Worm (Caenorhabditis elegans): ENCODE measurements around the gene nhr-179.

Gene nhr-179

ce11 chrV:1570679-1571078 lies 48.0 kb downstream of the nhr-179 start:
- TF ChIP-seq mep-1 (tag; optimal IDR thresholded peaks at IDR 0.05) = no peak
- no peak for TF ChIP-seq ceh-62 (tag; optimal IDR thresholded peaks at IDR 0.05)
- TF ChIP-seq lir-3 (tag; optimal IDR thresholded peaks at IDR 0.05) = no peak
- no peak for TF ChIP-seq mxl-2 (GFP tag; conservative IDR thresholded peaks at IDR 0.05)
- TF ChIP-seq nhr-28 (tag; optimal IDR thresholded peaks at IDR 0.05) = no peak
- no peak for TF ChIP-seq snpc-4 (tag; optimal IDR thresholded peaks at IDR 0.05)
- no peak for TF ChIP-seq dpl-1 (GFP tag; optimal IDR thresholded peaks at IDR 0.05)
- TF ChIP-seq lsy-2 (tag; optimal IDR thresholded peaks at IDR 0.05) = no peak
- no peak for TF ChIP-seq ceh-20 (GFP tag; IDR thresholded peaks at IDR 0.05)
- no peak for TF ChIP-seq T26A8.4 (GFP tag; IDR thresholded peaks at IDR 0.05)
- TF ChIP-seq daf-12 (tag; optimal IDR thresholded peaks at IDR 0.05) = no peak
- no peak for TF ChIP-seq F44E2.7 (GFP tag; IDR thresholded peaks at IDR 0.05)
- no peak for TF ChIP-seq ceh-44 (GFP tag; IDR thresholded peaks at IDR 0.05)

DNA sequence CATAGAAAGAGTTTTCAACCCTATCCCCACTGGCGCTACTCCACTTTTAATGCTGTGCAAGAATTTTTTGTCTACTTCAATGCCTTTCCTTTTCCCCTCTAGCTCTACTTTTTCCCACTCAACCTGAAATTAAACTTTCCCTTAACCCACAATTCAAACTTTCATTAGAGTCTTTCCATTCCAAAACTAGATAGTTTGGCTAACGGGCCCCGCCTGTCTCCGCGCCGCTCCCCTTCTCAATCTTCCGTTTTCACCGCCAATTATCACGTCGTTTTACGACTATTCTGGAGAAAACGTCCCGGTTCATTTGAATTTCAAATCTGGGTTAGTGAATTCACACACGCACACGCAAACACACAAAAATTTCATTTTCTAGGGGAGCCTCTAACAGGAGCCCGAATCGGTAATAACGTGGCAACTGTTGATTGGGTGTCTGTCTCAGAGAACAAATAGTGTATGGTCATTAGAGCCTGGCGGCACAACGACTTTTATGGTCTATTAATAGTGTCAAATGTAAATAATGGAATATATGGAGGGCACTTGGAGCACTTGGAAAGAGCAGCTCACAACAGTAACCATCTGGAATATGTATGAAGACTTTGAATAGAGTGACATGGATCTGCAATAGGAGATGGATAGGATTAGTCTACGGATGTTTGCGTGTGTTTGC lies 48.8 kb downstream of the nhr-179 start:
- TF ChIP-seq nhr-77 (tag; optimal IDR thresholded peaks at IDR 0.05) = no peak
- TF ChIP-seq pqm-1 (tag; optimal IDR thresholded peaks at IDR 0.05) = no peak
- TF ChIP-seq lim-7 (GFP tag; IDR thresholded peaks at IDR 0.05) = no peak
- no peak for TF ChIP-seq hif-1 (tag; optimal IDR thresholded peaks at IDR 0.05)
- TF ChIP-seq madf-5 (GFP tag; IDR thresholded peaks at IDR 0.05) = no peak
- TF ChIP-seq skn-1 (tag; optimal IDR thresholded peaks at IDR 0.05) = no peak
- TF ChIP-seq zfp-2 (tag; optimal IDR thresholded peaks at IDR 0.05) = no peak
- peak; percentile 67 for TF ChIP-seq aha-1 (tag)
- no peak for TF ChIP-seq spr-1 (tag; optimal IDR thresholded peaks at IDR 0.05)
- TF ChIP-seq hmg-1.1 (GFP tag; IDR thresholded peaks at IDR 0.05) = no peak
- no peak for TF ChIP-seq spr-3 (GFP tag; optimal IDR thresholded peaks at IDR 0.05)
- TF ChIP-seq dmd-8 (GFP tag; IDR thresholded peaks at IDR 0.05) = no peak
- TF ChIP-seq ceh-20 (GFP tag; IDR thresholded peaks at IDR 0.05) = no peak
- no peak for TF ChIP-seq zfp-3 (GFP tag; conservative IDR thresholded peaks at IDR 0.05)
- TF ChIP-seq mep-1 (tag; optimal IDR thresholded peaks at IDR 0.05) = no peak
- TF ChIP-seq mxl-3 (GFP tag; optimal IDR thresholded peaks at IDR 0.05) = no peak
- TF ChIP-seq unc-62 (GFP tag; optimal IDR thresholded peaks at IDR 0.05 in 1 of 2) = peak in 1 of 2 experiments; percentile 52
- no peak for TF ChIP-seq unc-62 (tag; optimal IDR thresholded peaks at IDR 0.05)
- no peak for TF ChIP-seq fkh-10 (GFP tag; optimal IDR thresholded peaks at IDR 0.05)

DNA sequence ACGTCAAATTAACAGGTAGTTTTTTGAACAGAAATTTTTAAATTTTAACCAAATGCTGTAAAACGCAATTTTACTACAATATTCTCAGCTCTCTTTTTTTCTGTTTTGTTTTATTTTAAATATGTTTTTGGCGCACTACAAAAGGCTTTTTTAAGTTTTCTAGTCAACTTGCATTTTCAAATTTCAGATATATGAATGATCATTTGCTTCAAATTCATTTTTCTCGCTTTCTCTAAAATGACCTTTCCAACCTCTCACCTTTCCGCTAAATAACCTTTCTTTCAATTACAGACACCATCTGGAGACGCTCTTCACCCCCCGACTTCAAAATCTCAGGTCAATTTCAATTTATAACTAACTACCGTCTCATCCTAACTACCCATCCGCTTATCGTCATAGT lies 51.9 kb downstream of the nhr-179 start, which contains the start of gene cdc-25.2:
Gene cdc-25.2 (plus strand): TSS at position 301 of the 400 bp plus-strand sequence.
- no peak for TF ChIP-seq mxl-2 (GFP tag; conservative IDR thresholded peaks at IDR 0.05)
- TF ChIP-seq madf-5 (GFP tag; IDR thresholded peaks at IDR 0.05) = no peak
- no peak for TF ChIP-seq php-3 (GFP tag; IDR thresholded peaks at IDR 0.05)
- TF ChIP-seq hmg-1.1 (GFP tag; IDR thresholded peaks at IDR 0.05) = no peak
- no peak for TF ChIP-seq nhr-42 (GFP tag; IDR thresholded peaks at IDR 0.05)
- no peak for TF ChIP-seq lir-3 (tag; optimal IDR thresholded peaks at IDR 0.05)
- TF ChIP-seq ceh-20 (GFP tag; IDR thresholded peaks at IDR 0.05) = no peak
- TF ChIP-seq hif-1 (tag; optimal IDR thresholded peaks at IDR 0.05) = no peak
- no peak for TF ChIP-seq mdl-1 (tag; optimal IDR thresholded peaks at IDR 0.05)
- TF ChIP-seq ceh-62 (tag; optimal IDR thresholded peaks at IDR 0.05) = no peak
- no peak for TF ChIP-seq sdz-12 (GFP tag; optimal IDR thresholded peaks at IDR 0.05)
- no peak for TF ChIP-seq ama-1 (optimal IDR thresholded peaks at IDR 0.05)
- TF ChIP-seq F49E8.2 (tag; optimal IDR thresholded peaks at IDR 0.05; ENCODE audit: borderline replicate concordance) = no peak
- no peak for TF ChIP-seq egl-43 (GFP tag; IDR thresholded peaks at IDR 0.05)

Data from whole organism, L4 larva.